Fruit fly (Drosophila melanogaster): ENCODE data around the gene Rap1.

Gene Rap1

dm6 chr3L:1865121-1865727 is 3.2 kb upstream of the Rap1 start, which contains the start of the genes HBS1 and CG12025 (continued):
- peak; percentile 67 for TF ChIP-seq CG13624 (GFP tag; optimal IDR thresholded peaks at IDR 0.05)
- peak; percentile 6 for TF ChIP-seq CG6765 (GFP tag; optimal IDR thresholded peaks at IDR 0.05)
- no peak; the same call in 1 of the 2 replicates for TF ChIP-seq tna (GFP tag; IDR thresholded peaks at IDR 0.05; ENCODE audit: partially characterized antibody)
- peak; percentile 53; the same call in 1 of the 2 replicates for TF ChIP-seq CG6272 (GFP tag; IDR thresholded peaks at IDR 0.05)
- no peak for TF ChIP-seq CrebB (tag; optimal IDR thresholded peaks at IDR 0.05)
- TF ChIP-seq H2.0 (GFP tag; IDR thresholded peaks at IDR 0.05), result no peak
- peak; percentile 9 for TF ChIP-seq CG12942 (GFP tag; optimal IDR thresholded peaks at IDR 0.05)
- TF ChIP-seq sna (GFP tag; IDR thresholded peaks at IDR 0.05; ENCODE audit: partially characterized antibody), result no peak
- TF ChIP-seq mld (GFP tag; IDR thresholded peaks at IDR 0.05; ENCODE audit: partially characterized antibody), result no peak
- peak; percentile 51 to 64 for TF ChIP-seq dpn (GFP tag; optimal IDR thresholded peaks at IDR 0.05)
- TF ChIP-seq kah (GFP tag; optimal IDR thresholded peaks at IDR 0.05), result no peak
- no peak for TF ChIP-seq hth (optimal IDR thresholded peaks at IDR 0.05)
- peak; percentile 54 for TF ChIP-seq Bteb2 (GFP tag; optimal IDR thresholded peaks at IDR 0.05)

- TF ChIP-seq CG33213 (GFP tag; optimal IDR thresholded peaks at IDR 0.05) (no peak), B-H1 (GFP tag; IDR thresholded peaks at IDR 0.05) (no peak), CG4360 (GFP tag; IDR thresholded peaks at IDR 0.05) (peak; percentile 84), Ets65A (GFP tag) (peak; percentile 42), gem (tag; optimal IDR thresholded peaks at IDR 0.05) (no peak), cwo (GFP tag; optimal IDR thresholded peaks at IDR 0.05) (no peak), scrt (GFP tag; optimal IDR thresholded peaks at IDR 0.05) (peak; percentile 72), pb (GFP tag; optimal IDR thresholded peaks at IDR 0.05) (no peak), Dfd (GFP tag; optimal IDR thresholded peaks at IDR 0.05) (peak in 1 of 2 experiments; percentile 17), run (tag; optimal IDR thresholded peaks at IDR 0.05) (no peak), CG3065 (GFP tag; optimal IDR thresholded peaks at IDR 0.05) (no peak), CG32772 (GFP tag; IDR thresholded peaks at IDR 0.05) (no peak), sd (tag; optimal IDR thresholded peaks at IDR 0.05) (peak; percentile 26), nom (GFP tag; optimal IDR thresholded peaks at IDR 0.05) (peak; percentile 61), nerfin-1 (tag; optimal IDR thresholded peaks at IDR 0.05) (no peak), Hr78 (GFP tag; optimal IDR thresholded peaks at IDR 0.05) (peak in 1 of 2 experiments; percentile 78), CG5245 (GFP tag; optimal IDR thresholded peaks at IDR 0.05) (no peak), Neu2 (GFP tag; optimal IDR thresholded peaks at IDR 0.05; ENCODE audit: borderline replicate concordance) (no peak), Ravus (GFP tag; IDR thresholded peaks at IDR 0.05) (no peak), bsh (GFP tag; optimal IDR thresholded peaks at IDR 0.05) (peak in 1 of 2 experiments; percentile 11), gt (GFP tag; IDR thresholded peaks at IDR 0.05) (no peak), Trl (optimal IDR thresholded peaks at IDR 0.05) (peak; percentile 68 to 88), Trl (GFP tag; optimal IDR thresholded peaks at IDR 0.05) (no peak), Dll (GFP tag; IDR thresholded peaks at IDR 0.05; ENCODE audit: partially characterized antibody) (no peak), Adf1 (GFP tag; IDR thresholded peaks at IDR 0.05) (no peak), CG9437 (GFP tag; optimal IDR thresholded peaks at IDR 0.05) (no peak), chinmo (GFP tag; IDR thresholded peaks at IDR 0.05; ENCODE audit: partially characterized antibody) (0 out of 4 replicates have a peak, but pooled peaks have one; percentile 19), CG8478 (optimal IDR thresholded peaks at IDR 0.05) (peak; percentile 85), zfh2 (GFP tag; optimal IDR thresholded peaks at IDR 0.05) (no peak), cg (GFP tag; optimal IDR thresholded peaks at IDR 0.05) (peak; percentile 96), pita (GFP tag; optimal IDR thresholded peaks at IDR 0.05) (no peak), CG30431 (GFP tag; optimal IDR thresholded peaks at IDR 0.05) (no peak), crp (GFP tag; optimal IDR thresholded peaks at IDR 0.05) (no peak), cas (GFP tag; IDR thresholded peaks at IDR 0.05) (no peak)
Measured at dm6 chr3L:1861400-1861793, 642 bp downstream of the Rap1 start.

Data from whole organism, embryonic.